Worm (Caenorhabditis elegans): ENCODE results near the gene str-47.

DNA sequence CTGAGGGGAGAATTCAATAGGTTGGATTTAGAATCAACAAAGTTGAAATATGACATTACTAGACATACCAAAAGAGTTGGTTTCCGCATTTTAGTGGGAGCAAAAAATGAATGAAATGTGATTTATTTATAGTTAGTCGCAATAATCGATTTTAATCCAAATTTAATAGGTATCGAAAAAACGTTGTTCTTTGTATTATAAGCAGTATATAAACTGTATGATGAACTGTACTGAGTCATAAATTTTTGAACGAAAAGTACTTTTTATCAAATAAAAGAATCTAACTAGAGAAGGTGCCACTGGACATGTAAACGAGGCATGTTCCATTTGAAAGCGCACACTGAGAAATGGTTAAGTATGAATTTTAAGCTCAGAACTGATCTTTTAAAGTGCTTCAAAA lies 44.3 kb downstream of the str-47 start, which contains the start of gene C12D5.9:
- no peak for TF ChIP-seq nhr-76 (tag; optimal IDR thresholded peaks at IDR 0.05)
- no peak for TF ChIP-seq snpc-4 (tag; optimal IDR thresholded peaks at IDR 0.05)
- TF ChIP-seq elt-3 (tag; optimal IDR thresholded peaks at IDR 0.05) = no peak
- no peak for TF ChIP-seq nhr-11 (tag; optimal IDR thresholded peaks at IDR 0.05)
- no peak for TF ChIP-seq ceh-82 (tag; optimal IDR thresholded peaks at IDR 0.05)
- TF ChIP-seq skn-1 (tag; optimal IDR thresholded peaks at IDR 0.05) = no peak
- no peak for TF ChIP-seq pqm-1 (tag; optimal IDR thresholded peaks at IDR 0.05)
- no peak for TF ChIP-seq mep-1 (tag; optimal IDR thresholded peaks at IDR 0.05)
- TF ChIP-seq egl-13 (tag; optimal IDR thresholded peaks at IDR 0.05) = no peak
- TF ChIP-seq nhr-12 (tag; optimal IDR thresholded peaks at IDR 0.05) = no peak
- TF ChIP-seq elt-2 (tag; optimal IDR thresholded peaks at IDR 0.05) = no peak
- TF ChIP-seq pag-3 (tag; optimal IDR thresholded peaks at IDR 0.05; ENCODE audit: borderline replicate concordance, insufficient read depth) = no peak
- no peak for TF ChIP-seq lin-13 (GFP tag; optimal IDR thresholded peaks at IDR 0.05)

Data from whole organism, L1 larva.